Worm (Caenorhabditis elegans) whole organism, young adult: ENCODE results near the gene drn-1.
A peak's percentile ranks its signal among the peaks of the same experiment; 100 is the strongest.

Experiments used
- B0336.3 ChIP-seq: fragments of 200-800 bp; sonication (Bioruptor generic); IDR thresholded peaks from 2 replicates; pipeline ENCODE4 v1.3.6; 2022; ENCODE audit warnings: missing genetic modification characterization, missing compliant biosample characterization
- D2030.7 ChIP-seq: fragments of 200-800 bp; sonication (Bioruptor generic); IDR thresholded peaks from 2 replicates; pipeline ENCODE4 v1.3.6; 2022; ENCODE audit warnings: missing genetic modification reagents, missing genetic modification characterization, missing compliant biosample characterization
- F23B12.7 ChIP-seq: sonication (generic microtip); optimal IDR thresholded peaks from 2 replicates; lab custom pipeline; 2017; ENCODE audit warnings: missing genetic modification characterization, mild to moderate bottlenecking, missing compliant biosample characterization, antibody characterized with exemption, moderate library complexity; ENCODE audit not compliant: insufficient read depth
- F33H1.4 ChIP-seq: fragments of 200-800 bp; sonication (Bioruptor generic); IDR thresholded peaks from 2 replicates; pipeline ENCODE4 v1.3.6; 2022; ENCODE audit warnings: missing genetic modification reagents, missing genetic modification characterization, missing compliant biosample characterization
- F57A8.1 ChIP-seq: fragments of 200-800 bp; sonication (Bioruptor generic); optimal IDR thresholded peaks from 2 replicates; lab custom pipeline; 2018; ENCODE audit warnings: mild to moderate bottlenecking, missing genetic modification characterization, moderate library complexity, missing compliant biosample characterization
- T07F8.4 ChIP-seq: sonication (generic microtip); optimal IDR thresholded peaks from 2 replicates; lab custom pipeline; 2016; ENCODE audit warnings: mild to moderate bottlenecking, missing genetic modification characterization, moderate library complexity, missing compliant biosample characterization
- T26A5.8 ChIP-seq: sonication (generic microtip); optimal IDR thresholded peaks from 2 replicates; lab custom pipeline; 2016; ENCODE audit warnings: missing genetic modification characterization, missing compliant biosample characterization
- Y53F4B.3 ChIP-seq: fragments of 200-800 bp; sonication (Bioruptor generic); IDR thresholded peaks from 2 replicates; pipeline ENCODE4 v1.3.6; 2022; ENCODE audit warnings: missing genetic modification reagents, missing genetic modification characterization, missing compliant biosample characterization
- Y56A3A.18 ChIP-seq: fragments of 200-800 bp; sonication (Bioruptor generic); IDR thresholded peaks from 2 replicates; pipeline ENCODE4 v1.3.6; 2022; ENCODE audit warnings: missing genetic modification reagents, missing genetic modification characterization, missing compliant biosample characterization
- Y95B8A.8 ChIP-seq: fragments of 200-800 bp; sonication (Bioruptor generic); IDR thresholded peaks from 2 replicates; pipeline ENCODE4 v1.3.6; 2022; ENCODE audit warnings: missing genetic modification reagents, missing genetic modification characterization, missing compliant biosample characterization
- atf-7 ChIP-seq: sonication (generic microtip); optimal IDR thresholded peaks from 2 replicates; lab custom pipeline; 2017; ENCODE audit warnings: mild to moderate bottlenecking, missing genetic modification characterization, missing compliant biosample characterization
- attf-5 ChIP-seq: fragments of 200-800 bp; sonication (Bioruptor generic); optimal IDR thresholded peaks from 2 replicates; lab custom pipeline; 2018; ENCODE audit warnings: mild to moderate bottlenecking, missing genetic modification characterization, missing compliant biosample characterization
- attf-6 ChIP-seq: fragments of 200-800 bp; sonication (Bioruptor generic); IDR thresholded peaks from 2 replicates; pipeline ENCODE4 v1.3.6; 2022; ENCODE audit warnings: missing genetic modification reagents, missing genetic modification characterization, missing compliant biosample characterization
- ceh-100 ChIP-seq: fragments of 200-800 bp; sonication (Bioruptor generic); IDR thresholded peaks from 2 replicates; pipeline ENCODE4 v1.3.6; 2022; ENCODE audit warnings: missing genetic modification reagents, missing genetic modification characterization, missing compliant biosample characterization
- ceh-27 ChIP-seq: fragments of 200-800 bp; sonication (Bioruptor generic); optimal IDR thresholded peaks from 2 replicates; lab custom pipeline; 2018; ENCODE audit warnings: mild to moderate bottlenecking, missing genetic modification characterization, moderate library complexity, missing compliant biosample characterization
- ceh-58 ChIP-seq: fragments of 200-800 bp; sonication (Bioruptor generic); IDR thresholded peaks from 2 replicates; pipeline ENCODE4 v1.3.6; 2022; ENCODE audit warnings: missing genetic modification characterization, missing compliant biosample characterization
- ceh-79 ChIP-seq: sonication (generic microtip); optimal IDR thresholded peaks from 2 replicates; lab custom pipeline; 2017; ENCODE audit warnings: mild to moderate bottlenecking, missing genetic modification characterization, missing compliant biosample characterization
- ceh-91 ChIP-seq: fragments of 200-800 bp; sonication (Bioruptor generic); IDR thresholded peaks from 2 replicates; pipeline ENCODE4 v1.3.6; 2022; ENCODE audit warnings: missing genetic modification reagents, missing genetic modification characterization, missing compliant biosample characterization
- die-1 ChIP-seq: sonication (generic microtip); optimal IDR thresholded peaks from 2 replicates; lab custom pipeline; 2016; ENCODE audit warnings: missing genotype, mild to moderate bottlenecking, missing genetic modification characterization, missing compliant biosample characterization
- dox-1 ChIP-seq: fragments of 200-800 bp; sonication (Bioruptor generic); IDR thresholded peaks from 2 replicates; pipeline ENCODE4 v1.3.6; 2022; ENCODE audit warnings: missing genetic modification reagents, missing genetic modification characterization, missing compliant biosample characterization
- dpl-1 ChIP-seq: fragments of 150-350 bp; optimal IDR thresholded peaks from 2 replicates; lab custom pipeline; 2014; ENCODE audit warnings: missing biosample characterization, missing genetic modification reagents, missing genetic modification characterization
- egl-18 ChIP-seq: fragments of 200-800 bp; sonication (Bioruptor generic); IDR thresholded peaks from 2 replicates; pipeline ENCODE4 v1.3.6; 2022; ENCODE audit warnings: missing genetic modification reagents, missing genetic modification characterization, missing compliant biosample characterization
- him-1 ChIP-seq: sonication (generic microtip); optimal IDR thresholded peaks from 2 replicates; lab custom pipeline; 2016; ENCODE audit warnings: missing genotype, missing genetic modification reagents, missing genetic modification characterization, missing compliant biosample characterization
- hlh-12 ChIP-seq: sonication (generic microtip); optimal IDR thresholded peaks from 2 replicates; lab custom pipeline; 2016; ENCODE audit warnings: missing genetic modification characterization, missing compliant biosample characterization
- hlh-26 ChIP-seq: fragments of 200-800 bp; sonication (Bioruptor generic); conservative IDR thresholded peaks from 2 replicates; pipeline ENCODE4 v1.3.6; 2022; ENCODE audit warnings: missing genetic modification reagents, missing genetic modification characterization, missing compliant biosample characterization
- hmg-20 ChIP-seq: fragments of 200-800 bp; sonication (Bioruptor generic); IDR thresholded peaks from 2 replicates; pipeline ENCODE4 v1.3.6; 2022; ENCODE audit warnings: missing genetic modification reagents, missing genetic modification characterization, missing compliant biosample characterization
- let-526 ChIP-seq: fragments of 200-800 bp; sonication (Bioruptor generic); IDR thresholded peaks from 2 replicates; pipeline ENCODE4 v1.3.6; 2022; ENCODE audit warnings: missing genetic modification reagents, missing genetic modification characterization, missing compliant biosample characterization
- lin-26 ChIP-seq: fragments of 200-800 bp; sonication (Bioruptor generic); IDR thresholded peaks from 2 replicates; pipeline ENCODE4 v1.3.6; 2022; ENCODE audit warnings: missing genetic modification reagents, missing genetic modification characterization, missing compliant biosample characterization
- lsy-27 ChIP-seq: sonication (generic microtip); optimal IDR thresholded peaks from 2 replicates; lab custom pipeline; 2017; ENCODE audit warnings: missing genetic modification characterization, mild to moderate bottlenecking, missing compliant biosample characterization, antibody characterized with exemption, missing genotype, borderline replicate concordance; ENCODE audit not compliant: insufficient read depth
- madf-10 ChIP-seq: sonication (generic microtip); optimal IDR thresholded peaks from 2 replicates; lab custom pipeline; 2016; ENCODE audit warnings: mild to moderate bottlenecking, missing genetic modification characterization, missing compliant biosample characterization
- madf-3 ChIP-seq: fragments of 200-800 bp; sonication (Bioruptor generic); IDR thresholded peaks from 2 replicates; pipeline ENCODE4 v1.3.6; 2022; ENCODE audit warnings: missing genetic modification reagents, missing genetic modification characterization, missing compliant biosample characterization
- mcd-1 ChIP-seq: fragments of 200-800 bp; sonication (Bioruptor generic); IDR thresholded peaks from 2 replicates; pipeline ENCODE4 v1.3.6; 2022; ENCODE audit warnings: missing genetic modification reagents, missing genetic modification characterization, missing compliant biosample characterization
- nfya-1 ChIP-seq: sonication (generic microtip); optimal IDR thresholded peaks from 2 replicates; lab custom pipeline; 2017; ENCODE audit warnings: antibody characterized with exemption, missing compliant biosample characterization, missing genetic modification characterization, borderline replicate concordance; ENCODE audit not compliant: insufficient read depth
- nfya-2 ChIP-seq: fragments of 200-800 bp; sonication (Bioruptor generic); IDR thresholded peaks from 2 replicates; pipeline ENCODE4 v1.3.6; 2022; ENCODE audit warnings: missing genetic modification reagents, missing genetic modification characterization, missing compliant biosample characterization
- nfyb-1 ChIP-seq: fragments of 200-800 bp; sonication (Bioruptor generic); IDR thresholded peaks from 2 replicates; pipeline ENCODE4 v1.3.6; 2022; ENCODE audit warnings: missing genetic modification reagents, missing genetic modification characterization, missing compliant biosample characterization
- nhr-179 ChIP-seq: sonication (generic microtip); optimal IDR thresholded peaks from 2 replicates; lab custom pipeline; 2016; ENCODE audit warnings: mild to moderate bottlenecking, missing genetic modification characterization, missing compliant biosample characterization
- nhr-27 ChIP-seq: fragments of 200-800 bp; sonication (Bioruptor generic); optimal IDR thresholded peaks from 2 replicates; lab custom pipeline; 2018; ENCODE audit warnings: mild to moderate bottlenecking, missing genetic modification characterization, moderate library complexity, missing compliant biosample characterization
- nhr-80 ChIP-seq: sonication (generic microtip); optimal IDR thresholded peaks from 2 replicates; lab custom pipeline; 2016; ENCODE audit warnings: missing genetic modification characterization, missing compliant biosample characterization
- nhr-90 ChIP-seq: sonication (generic microtip); optimal IDR thresholded peaks from 2 replicates; lab custom pipeline; 2016; ENCODE audit warnings: missing genotype, mild to moderate bottlenecking, missing genetic modification characterization, missing compliant biosample characterization
- rec-8 ChIP-seq, 2 experiments: sonication (generic microtip); optimal IDR thresholded peaks; 2 replicates each; lab custom pipeline; 2016; ENCODE audit warnings: mild to moderate bottlenecking in 2 of 2, missing genetic modification characterization in 2 of 2, missing genetic modification reagents in 2 of 2, missing genotype in 2 of 2, missing biosample characterization in 1 of 2, missing compliant biosample characterization in 1 of 2, moderate library complexity in 1 of 2
- rpc-1 ChIP-seq, 2 experiments: fragments of 150-350 bp in 1 of 2; sonication (generic microtip) in 1 of 2; optimal IDR thresholded peaks; 2 replicates each; lab custom pipeline; 2014 to 2018; ENCODE audit warnings: missing biosample characterization in 1 of 2, missing genetic modification characterization in 1 of 2, missing genetic modification reagents in 1 of 2, missing genotype in 1 of 2
- sdz-38 ChIP-seq: sonication (generic microtip); optimal IDR thresholded peaks from 2 replicates; lab custom pipeline; 2016; ENCODE audit warnings: missing genotype, missing genetic modification characterization, missing compliant biosample characterization
- snpc-1.3 ChIP-seq: sonication (generic microtip); optimal IDR thresholded peaks from 2 replicates; lab custom pipeline; 2017; ENCODE audit warnings: missing genetic modification characterization, mild to moderate bottlenecking, missing compliant biosample characterization, antibody characterized with exemption, moderate library complexity, missing genotype, missing genetic modification reagents; ENCODE audit not compliant: insufficient read depth
- tbp1 ChIP-seq: fragments of 200-800 bp; sonication (Bioruptor generic); optimal IDR thresholded peaks from 2 replicates; lab custom pipeline; 2018; ENCODE audit warnings: mild to moderate bottlenecking, missing genetic modification characterization, missing compliant biosample characterization
- tlf-1 ChIP-seq: fragments of 200-800 bp; sonication (Bioruptor generic); optimal IDR thresholded peaks from 2 replicates; lab custom pipeline; 2018; ENCODE audit warnings: mild to moderate bottlenecking, missing genetic modification characterization, missing compliant biosample characterization
- unc-62 ChIP-seq: fragments of 150-350 bp; optimal IDR thresholded peaks from 2 replicates; lab custom pipeline; 2014; ENCODE audit warnings: missing biosample characterization, missing genetic modification reagents, missing genetic modification characterization
- ztf-18 ChIP-seq: sonication (generic microtip); optimal IDR thresholded peaks from 2 replicates; lab custom pipeline; 2016; ENCODE audit warnings: missing genotype, mild to moderate bottlenecking, missing genetic modification characterization, missing compliant biosample characterization

Gene drn-1

ce11 chrII:5293287-5293850 is 21.7 kb upstream of the drn-1 start, which contains the start of gene ZK622.1 (continued):
- TF ChIP-seq rpc-1 (optimal IDR thresholded peaks at IDR 0.05; lab: Kevin White, UChicago) (peak; percentile 83), rpc-1 (tag; optimal IDR thresholded peaks at IDR 0.05; lab: Kevin White, UChicago) (peak; percentile 88), nfyb-1 (0 out of 2 replicates have a peak, but pooled peaks have one; percentile 53), snpc-1.3 (tag; lab: Kevin White, UChicago) (no peak), F57A8.1 (GFP tag; lab: Kevin White, UChicago) (peak; percentile 16), lsy-27 (tag; lab: Kevin White, UChicago) (no peak), D2030.7 (GFP tag; lab: Robert Waterston, UW) (peak; percentile 63), mcd-1 (GFP tag; lab: Robert Waterston, UW) (peak; percentile 42; the same call in 1 of the 2 replicates), lin-26 (GFP tag; lab: Robert Waterston, UW) (peak; percentile 81; the same call in 1 of the 2 replicates), hlh-12 (tag; lab: Kevin White, UChicago) (peak; percentile 25), unc-62 (no peak), atf-7 (no peak), ceh-79 (tag; lab: Kevin White, UChicago) (no peak), hmg-20 (GFP tag; lab: Robert Waterston, UW) (0 out of 2 replicates have a peak, but pooled peaks have one; percentile 33), dox-1 (peak; percentile 55), nhr-179 (no peak), ztf-18 (tag; lab: Kevin White, UChicago) (peak; percentile 48), sdz-38 (tag; lab: Kevin White, UChicago) (no peak), die-1 (tag; lab: Kevin White, UChicago) (peak; percentile 77), attf-6 (GFP tag; lab: Robert Waterston, UW) (0 out of 2 replicates have a peak, but pooled peaks have one; percentile 51), ceh-100 (GFP tag; lab: Robert Waterston, UW) (0 out of 2 replicates have a peak, but pooled peaks have one; percentile 37), nfya-2 (GFP tag; lab: Robert Waterston, UW) (no peak), F23B12.7 (tag; lab: Kevin White, UChicago) (peak; percentile 48), nfya-1 (tag; lab: Kevin White, UChicago) (no peak), nhr-80 (no peak), T26A5.8 (tag; lab: Kevin White, UChicago) (no peak), dpl-1 (GFP tag; lab: Kevin White, UChicago) (no peak), T07F8.4 (tag; lab: Kevin White, UChicago) (peak; percentile 44), nhr-90 (tag; lab: Kevin White, UChicago) (peak; percentile 61), egl-18 (GFP tag; lab: Robert Waterston, UW) (no peak), Y56A3A.18 (GFP tag; lab: Robert Waterston, UW) (peak; percentile 70; the same call in 1 of the 2 replicates), attf-5 (GFP tag; lab: Kevin White, UChicago) (peak; percentile 9), F33H1.4 (GFP tag; lab: Robert Waterston, UW) (peak; percentile 23; the same call in 1 of the 2 replicates), Y95B8A.8 (GFP tag; lab: Robert Waterston, UW) (peak; percentile 72), hlh-26 (GFP tag; lab: Robert Waterston, UW) (no peak), rec-8 (tag; optimal IDR thresholded peaks at IDR 0.05; lab: Kevin White, UChicago) (peak; percentile 40 to 58), him-1 (tag; lab: Kevin White, UChicago) (peak; percentile 94), let-526 (GFP tag; lab: Robert Waterston, UW) (peak; percentile 71), B0336.3 (GFP tag; lab: Robert Waterston, UW) (no peak), madf-10 (tag; lab: Kevin White, UChicago) (peak; percentile 61), nhr-27 (tag; lab: Kevin White, UChicago) (no peak), madf-3 (GFP tag; lab: Robert Waterston, UW) (no peak), tlf-1 (GFP tag; lab: Kevin White, UChicago) (no peak), ceh-91 (GFP tag; lab: Robert Waterston, UW) (no peak), tbp1 (GFP tag; lab: Kevin White, UChicago) (peak; percentile 98), ceh-27 (GFP tag; lab: Kevin White, UChicago) (peak; percentile 55), ceh-58 (GFP tag; lab: Robert Waterston, UW) (no peak), Y53F4B.3 (GFP tag; lab: Robert Waterston, UW) (peak; percentile 43; the same call in 1 of the 2 replicates)
